Worm (Caenorhabditis elegans): ENCODE measurements around the gene srz-104.
"Not testable (repeated sequence)": the region's sequence is repeated elsewhere in the genome, so short reads cannot be mapped to it uniquely, and the experiment has no call there.

Gene srz-104

ce11 chrIV:16306918-16307317, 16.6 kb upstream of the srz-104 start:
- TF ChIP-seq gei-17 (GFP tag; optimal IDR thresholded peaks at IDR 0.05) (no peak), bed-2 (GFP tag; IDR thresholded peaks at IDR 0.05) (no peak), lsy-27 (tag; optimal IDR thresholded peaks at IDR 0.05; ENCODE audit: borderline replicate concordance, insufficient read depth) (no peak), lin-35 (GFP tag; optimal IDR thresholded peaks at IDR 0.05) (no peak), snpc-4 (GFP tag; optimal IDR thresholded peaks at IDR 0.05) (no peak), snpc-4 (tag; optimal IDR thresholded peaks at IDR 0.05) (peak in 2 of 4 experiments; percentile 73 to 80), attf-6 (GFP tag; IDR thresholded peaks at IDR 0.05) (peak; percentile 82; the same call in 1 of the 2 replicates), mel-28 (tag; optimal IDR thresholded peaks at IDR 0.05; ENCODE audit: borderline replicate concordance) (no peak)

ce11 chrIV:16307925-16308324, 15.5 kb upstream of the srz-104 start, which contains the start of gene rac-2:
Gene rac-2, plus strand, starts transcription at chrIV:16308225.
- TF ChIP-seq Y95B8A.8 (GFP tag; IDR thresholded peaks at IDR 0.05); dpff-1 (tag; optimal IDR thresholded peaks at IDR 0.05); snpc-1.3 (tag; optimal IDR thresholded peaks at IDR 0.05; ENCODE audit: insufficient read depth): not testable (repeated sequence)

- TF ChIP-seq efl-1 (GFP tag; optimal IDR thresholded peaks at IDR 0.05) (no peak), egrh-3 (GFP tag; IDR thresholded peaks at IDR 0.05) (0 out of 2 replicates have a peak, but pooled peaks have one; percentile 6), snpc-4 (GFP tag; optimal IDR thresholded peaks at IDR 0.05) (no peak), snpc-4 (tag; optimal IDR thresholded peaks at IDR 0.05) (peak in 1 of 4 experiments; percentile 80), ztf-28 (GFP tag; IDR thresholded peaks at IDR 0.05) (0 out of 2 replicates have a peak, but pooled peaks have one; percentile 40)
Observed at ce11 chrIV:16310103-16310502, 13.4 kb upstream of the srz-104 start.

- TF ChIP-seq zim-3 (tag; optimal IDR thresholded peaks at IDR 0.05), result no peak
- no peak for TF ChIP-seq efl-1 (GFP tag; optimal IDR thresholded peaks at IDR 0.05)
- no peak for TF ChIP-seq F33H1.4 (GFP tag; IDR thresholded peaks at IDR 0.05)
Observed at ce11 chrIV:16320410-16320809, 3.1 kb upstream of the srz-104 start, which contains the start of gene K03D3.5. Gene K03D3.5, minus strand, starts transcription at chrIV:16320510.

- TF ChIP-seq ceh-40 (GFP tag; IDR thresholded peaks at IDR 0.05), result no peak
- no peak for TF ChIP-seq F39B2.1 (GFP tag; IDR thresholded peaks at IDR 0.05)
- TF ChIP-seq madf-6 (GFP tag; IDR thresholded peaks at IDR 0.05), result no peak
- TF ChIP-seq mxl-1 (tag; optimal IDR thresholded peaks at IDR 0.05), result no peak
- no peak for TF ChIP-seq nfyb-1 (GFP tag; IDR thresholded peaks at IDR 0.05)
- TF ChIP-seq bed-2 (GFP tag; IDR thresholded peaks at IDR 0.05), result no peak
- TF ChIP-seq lsy-27 (tag; optimal IDR thresholded peaks at IDR 0.05; ENCODE audit: borderline replicate concordance, insufficient read depth), result no peak
- no peak for TF ChIP-seq mes-4 (tag; optimal IDR thresholded peaks at IDR 0.05)
- TF ChIP-seq egl-18 (GFP tag; IDR thresholded peaks at IDR 0.05), result no peak
- TF ChIP-seq attf-3 (GFP tag; conservative IDR thresholded peaks at IDR 0.05), result no peak
- no peak for TF ChIP-seq ets-4 (GFP tag; optimal IDR thresholded peaks at IDR 0.05)
- no peak for TF ChIP-seq D2030.7 (GFP tag; IDR thresholded peaks at IDR 0.05)
- TF ChIP-seq B0261.1 (tag; optimal IDR thresholded peaks at IDR 0.05), result no peak
- TF ChIP-seq sptf-2 (GFP tag; optimal IDR thresholded peaks at IDR 0.05), result no peak
Observed at ce11 chrIV:16320866-16321265, 2.6 kb upstream of the srz-104 start, which contains the start of gene srz-61. Gene srz-61, plus strand, starts transcription at chrIV:16321166.

- no peak for TF ChIP-seq Y56A3A.18 (GFP tag; IDR thresholded peaks at IDR 0.05)
- no peak for TF ChIP-seq lir-1 (GFP tag; conservative IDR thresholded peaks at IDR 0.05)
- TF ChIP-seq ceh-91 (GFP tag; IDR thresholded peaks at IDR 0.05), result no peak
- no peak for TF ChIP-seq lsl-1 (GFP tag; optimal IDR thresholded peaks at IDR 0.05)
Observed at ce11 chrIV:16324589-16324988, 1.1 kb downstream of the srz-104 start, which contains the start of gene srz-105. Gene srz-105, plus strand, starts transcription at chrIV:16324889.

Data from whole organism, young adult.